Fruit fly (Drosophila melanogaster) whole organism, wandering third instar larva: ENCODE results near the gene CG14153.

ENCODE experiments used
- Abd-B ChIP-seq: fragments of >200 bp; optimal IDR thresholded peaks from 2 replicates; lab custom pipeline; 2017; ENCODE audit warnings: missing biosample characterization, missing genetic modification characterization
- Hr78 ChIP-seq: fragments of >200 bp; optimal IDR thresholded peaks from 2 replicates; lab custom pipeline; 2017; ENCODE audit warnings: missing biosample characterization, missing genetic modification characterization
- Vsx2 ChIP-seq: fragments of 200-300, 225-300 bp; sonication (Bioruptor generic); optimal IDR thresholded peaks from 2 replicates; lab custom pipeline; 2018; ENCODE audit warnings: missing biosample characterization, missing genetic modification characterization; ENCODE audit not compliant: partially characterized antibody
- brk ChIP-seq: fragments of 200-800 bp; sonication (Bioruptor generic); optimal IDR thresholded peaks from 2 replicates; lab custom pipeline; 2016; ENCODE audit warnings: missing biosample characterization, mild to moderate bottlenecking, missing genetic modification characterization
- dmrt93B ChIP-seq: fragments of 200-800 bp; sonication (Bioruptor generic); optimal IDR thresholded peaks from 2 replicates; lab custom pipeline; 2018; ENCODE audit warnings: missing biosample characterization, mild to moderate bottlenecking, missing genetic modification characterization
- pan ChIP-seq: fragments of >200 bp; optimal IDR thresholded peaks from 2 replicates; lab custom pipeline; 2017
- psq ChIP-seq: fragments of 200-800 bp; sonication (Bioruptor generic); optimal IDR thresholded peaks from 3 replicates; lab custom pipeline; 2017; ENCODE audit warnings: missing biosample characterization, mild to moderate bottlenecking, missing genetic modification characterization, moderate library complexity

- TF ChIP-seq Vsx2 (no peak), Abd-B (GFP tag; lab: Kevin White, UChicago) (no peak), pan (no peak), dmrt93B (GFP tag; lab: Kevin White, UChicago) (no peak), psq (GFP tag; lab: Kevin White, UChicago) (no peak), brk (no peak), Hr78 (no peak)
Observed at dm6 chr3L:10652487-10652886, 9.2 kb downstream of the CG14153 start.
